Worm (Caenorhabditis elegans) whole organism, L4 larva: Measurements from ENCODE around the gene F15A4.10.

Source experiments
- cey-2 ChIP-seq: sonication (generic microtip); optimal IDR thresholded peaks from 3 replicates; lab custom pipeline; 2017; ENCODE audit warnings: missing genetic modification characterization, mild to moderate bottlenecking, missing compliant biosample characterization, antibody characterized with exemption, borderline replicate concordance; ENCODE audit not compliant: insufficient read depth
- daf-12 ChIP-seq: fragments of 150-350 bp; optimal IDR thresholded peaks from 2 replicates; lab custom pipeline; 2014; ENCODE audit warnings: missing biosample characterization, missing genetic modification reagents, missing genetic modification characterization
- egl-43 ChIP-seq: fragments of 200-800 bp; sonication (Bioruptor generic); IDR thresholded peaks from 2 replicates; pipeline ENCODE4 v1.3.6; 2022; ENCODE audit warnings: missing genetic modification reagents, missing genetic modification characterization, missing compliant biosample characterization
- fkh-10 ChIP-seq: fragments of 150-350 bp; optimal IDR thresholded peaks from 2 replicates; lab custom pipeline; 2014; ENCODE audit warnings: missing biosample characterization, missing genetic modification reagents, missing genetic modification characterization
- jun-1 ChIP-seq: fragments of 150-350 bp; optimal IDR thresholded peaks from 2 replicates; lab custom pipeline; 2014; ENCODE audit warnings: missing biosample characterization, missing genetic modification reagents, missing genetic modification characterization
- lir-3 ChIP-seq: sonication (generic microtip); optimal IDR thresholded peaks from 2 replicates; lab custom pipeline; 2016; ENCODE audit warnings: mild to moderate bottlenecking, missing genetic modification characterization, missing compliant biosample characterization
- lsy-2 ChIP-seq, 2 experiments: fragments of 150-350 bp in 1 of 2; sonication (generic microtip) in 1 of 2; optimal IDR thresholded peaks; 2 replicates each; lab custom pipeline; 2014 to 2017; ENCODE audit warnings: missing biosample characterization in 2 of 2, missing genetic modification characterization in 2 of 2
- nhr-11 ChIP-seq: fragments of 150-350 bp; optimal IDR thresholded peaks from 2 replicates; lab custom pipeline; 2014; ENCODE audit warnings: missing biosample characterization, missing genetic modification characterization
- zag-1 ChIP-seq: fragments of 150-350 bp; optimal IDR thresholded peaks from 2 replicates; lab custom pipeline; 2014; ENCODE audit warnings: missing biosample characterization, missing genetic modification characterization

DNA sequence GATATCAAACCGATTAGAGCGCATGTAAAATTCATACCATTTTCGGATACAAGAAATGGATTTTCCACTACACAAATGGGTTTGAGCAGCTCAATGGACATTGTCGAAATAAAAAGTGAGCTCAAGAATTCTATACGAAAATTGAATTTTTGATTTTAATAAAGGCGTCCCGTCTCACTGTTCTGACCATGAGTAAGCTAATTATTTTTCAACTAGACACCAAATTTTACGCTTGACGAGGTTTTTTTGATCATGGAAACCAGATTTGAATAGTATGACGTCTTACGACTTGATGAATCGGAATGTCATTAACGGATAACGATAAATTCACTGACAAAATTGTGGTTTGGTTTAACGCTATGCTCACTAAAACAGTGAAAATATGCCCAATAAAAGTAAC, 31.4 kb upstream of the F15A4.10 start, which contains the start of gene srh-61:
- TF ChIP-seq daf-12 (tag; lab: Kevin White, UChicago) = no peak
- no peak for TF ChIP-seq egl-43 (GFP tag; lab: Robert Waterston, UW)
- TF ChIP-seq lsy-2 (tag; optimal IDR thresholded peaks at IDR 0.05; lab: Kevin White, UChicago) = no peak
- no peak for TF ChIP-seq lir-3 (tag; lab: Kevin White, UChicago)
- no peak for TF ChIP-seq jun-1 (tag; lab: Kevin White, UChicago)
- TF ChIP-seq nhr-11 (tag; lab: Kevin White, UChicago) = no peak
- TF ChIP-seq zag-1 = no peak
- no peak for TF ChIP-seq fkh-10
- TF ChIP-seq cey-2 (tag; lab: Kevin White, UChicago) = no peak
